Fruit fly (Drosophila melanogaster): Measurements from ENCODE around the gene CG7968.

DNA sequence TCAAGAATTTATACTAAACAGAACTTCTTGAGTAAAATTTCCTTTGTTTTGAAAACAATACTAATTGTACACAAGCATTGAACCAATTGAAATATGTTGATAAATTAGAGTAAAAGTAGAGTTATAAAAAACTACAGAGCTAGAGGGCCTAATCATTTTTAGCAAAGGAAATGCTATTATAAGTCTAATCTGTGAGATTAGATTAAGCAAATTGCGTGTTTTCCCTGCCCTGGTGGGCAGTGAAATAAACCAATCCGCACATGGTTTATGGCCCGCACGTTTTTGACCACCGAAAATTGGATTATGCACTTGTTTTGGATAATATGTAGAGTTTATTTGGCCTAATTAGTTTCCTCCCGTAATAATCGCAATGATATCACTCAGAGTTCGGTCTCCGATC, 6.6 kb upstream of the CG7968 start:
- TF ChIP-seq pan (optimal IDR thresholded peaks at IDR 0.05) (no peak), EcR (GFP tag; optimal IDR thresholded peaks at IDR 0.05) (no peak), psq (optimal IDR thresholded peaks at IDR 0.05) (no peak), Dll (optimal IDR thresholded peaks at IDR 0.05) (no peak), CG8478 (optimal IDR thresholded peaks at IDR 0.05) (no peak)

All from whole organism.